Fruit fly (Drosophila melanogaster) whole organism, embryonic: Measurements from ENCODE around the gene CG16972.

Source experiments
- Adf1 ChIP-seq: fragments of 200-800 bp; sonication (Bioruptor generic); IDR thresholded peaks from 2 replicates; pipeline ENCODE4 v1.3.6; 2022; ENCODE audit warnings: missing biosample characterization, missing genetic modification characterization
- BEAF-32 ChIP-seq: fragments of 200-800 bp; sonication (Bioruptor generic); optimal IDR thresholded peaks from 3 replicates; lab custom pipeline; 2017; ENCODE audit warnings: missing biosample characterization, missing genetic modification characterization, mild to moderate bottlenecking, moderate library complexity, missing genetic modification reagents
- Bdp1 ChIP-seq: fragments of 200-800 bp; sonication (Bioruptor generic); optimal IDR thresholded peaks from 3 replicates; lab custom pipeline; 2016; ENCODE audit warnings: missing biosample characterization, missing genetic modification characterization
- Blimp-1 ChIP-seq: fragments of 200-800 bp; sonication (Bioruptor generic); optimal IDR thresholded peaks from 3 replicates; lab custom pipeline; 2018; ENCODE audit warnings: missing biosample characterization, missing genetic modification characterization, mild to moderate bottlenecking, moderate library complexity, missing genetic modification reagents
- CG10147 ChIP-seq: fragments of 200-800 bp; sonication (Bioruptor generic); optimal IDR thresholded peaks from 2 replicates; lab custom pipeline; 2019; ENCODE audit warnings: missing biosample characterization, mild to moderate bottlenecking, missing genetic modification characterization, moderate library complexity
- CG10267 ChIP-seq: fragments of 200-800 bp; sonication (Bioruptor generic); optimal IDR thresholded peaks from 2 replicates; lab custom pipeline; 2018; ENCODE audit warnings: missing biosample characterization, mild to moderate bottlenecking, missing genetic modification characterization, moderate library complexity
- CG10321 ChIP-seq: fragments of 200-800 bp; sonication (Bioruptor generic); IDR thresholded peaks from 2 replicates; pipeline ENCODE4 v1.3.6; 2022; ENCODE audit warnings: missing biosample characterization, missing genetic modification characterization
- CG11504 ChIP-seq: fragments of 200-800 bp; sonication (Bioruptor generic); optimal IDR thresholded peaks from 3 replicates; lab custom pipeline; 2019; ENCODE audit warnings: missing biosample characterization, mild to moderate bottlenecking, missing genetic modification characterization, moderate library complexity
- CG12744 ChIP-seq: fragments of 200-800 bp; sonication (Bioruptor generic); optimal IDR thresholded peaks from 2 replicates; lab custom pipeline; 2016; ENCODE audit warnings: missing biosample characterization, missing genetic modification characterization
- CG14441 ChIP-seq: fragments of 200-800 bp; sonication (Bioruptor generic); IDR thresholded peaks from 2 replicates; pipeline ENCODE4 v1.3.6; 2022; ENCODE audit warnings: missing biosample characterization, missing genetic modification characterization
- CG15514 ChIP-seq: fragments of 200-800 bp; sonication (Bioruptor generic); optimal IDR thresholded peaks from 3 replicates; lab custom pipeline; 2017; ENCODE audit warnings: missing biosample characterization, missing genetic modification characterization, mild to moderate bottlenecking, moderate library complexity, missing genetic modification reagents
- CG15696 ChIP-seq: fragments of 200-800 bp; sonication (Bioruptor generic); optimal IDR thresholded peaks from 2 replicates; lab custom pipeline; 2019; ENCODE audit warnings: missing biosample characterization, mild to moderate bottlenecking, missing genetic modification characterization, moderate library complexity
- CG16863 ChIP-seq: fragments of 200-800 bp; sonication (Bioruptor generic); optimal IDR thresholded peaks from 3 replicates; lab custom pipeline; 2016; ENCODE audit warnings: missing biosample characterization, missing genetic modification characterization
- CG17829 ChIP-seq: fragments of 200-800 bp; optimal IDR thresholded peaks from 2 replicates; lab custom pipeline; 2019; ENCODE audit warnings: missing biosample characterization, mild to moderate bottlenecking, missing genetic modification characterization, moderate library complexity
- CG1832 ChIP-seq: fragments of 200-800 bp; sonication (Bioruptor generic); optimal IDR thresholded peaks from 2 replicates; lab custom pipeline; 2017; ENCODE audit warnings: missing biosample characterization, mild to moderate bottlenecking, missing genetic modification characterization, inconsistent platforms
- CG31441 ChIP-seq: fragments of 200-800 bp; sonication (Bioruptor generic); IDR thresholded peaks from 2 replicates; pipeline ENCODE4 v1.3.6; 2022; ENCODE audit warnings: missing biosample characterization, missing genetic modification characterization
- CG3726 ChIP-seq: fragments of 200-800 bp; sonication (Bioruptor generic); IDR thresholded peaks from 3 replicates; pipeline ENCODE4, ENCODE4 v1.3.6; 2022; ENCODE audit warnings: missing biosample characterization, missing genetic modification characterization
- CG4707 ChIP-seq: fragments of 200-800 bp; sonication (Bioruptor generic); optimal IDR thresholded peaks from 2 replicates; lab custom pipeline; 2018; ENCODE audit warnings: missing biosample characterization, mild to moderate bottlenecking, missing genetic modification characterization, moderate library complexity
- CG4730 ChIP-seq: fragments of 200-800 bp; sonication (Bioruptor generic); IDR thresholded peaks from 2 replicates; pipeline ENCODE4 v1.3.6; 2022; ENCODE audit warnings: missing biosample characterization, missing genetic modification characterization
- CG4854 ChIP-seq: fragments of 200-800 bp; sonication (Bioruptor generic); optimal IDR thresholded peaks from 2 replicates; lab custom pipeline; 2016; ENCODE audit warnings: missing biosample characterization, missing genetic modification characterization, inconsistent platforms
- CG9727 ChIP-seq: fragments of 200-800 bp; sonication (Bioruptor generic); optimal IDR thresholded peaks from 3 replicates; lab custom pipeline; 2017; ENCODE audit warnings: missing biosample characterization, mild to moderate bottlenecking, missing genetic modification characterization
- Dp ChIP-seq: fragments of 200-800 bp; sonication (Bioruptor generic); optimal IDR thresholded peaks from 2 replicates; lab custom pipeline; 2018; ENCODE audit warnings: missing biosample characterization, mild to moderate bottlenecking, missing genetic modification characterization, moderate library complexity
- ERR ChIP-seq: fragments of 200-800 bp; sonication (Bioruptor generic); optimal IDR thresholded peaks from 2 replicates; lab custom pipeline; 2016; ENCODE audit warnings: missing biosample characterization, missing genetic modification characterization
- Ets97D ChIP-seq: fragments of 200-800 bp; sonication (Bioruptor generic); optimal IDR thresholded peaks from 3 replicates; lab custom pipeline; 2016; ENCODE audit warnings: missing biosample characterization, missing genetic modification characterization
- Fer2 ChIP-seq: fragments of 200-800 bp; sonication (Bioruptor generic); optimal IDR thresholded peaks from 2 replicates; lab custom pipeline; 2018; ENCODE audit warnings: missing biosample characterization, mild to moderate bottlenecking, missing genetic modification characterization, moderate library complexity
- Gug ChIP-seq: fragments of 200-800 bp; sonication (Bioruptor generic); IDR thresholded peaks from 4 replicates; pipeline ENCODE4 v1.3.6; 2022; ENCODE audit warnings: missing biosample characterization, missing genetic modification characterization
- Kr ChIP-seq: fragments of 200-800 bp; sonication (Bioruptor generic); optimal IDR thresholded peaks from 2 replicates; lab custom pipeline; 2017; ENCODE audit warnings: missing biosample characterization, mild to moderate bottlenecking, missing genetic modification characterization
- Lhr ChIP-seq: fragments of 200-800 bp; sonication (Bioruptor generic); optimal IDR thresholded peaks from 3 replicates; lab custom pipeline; 2017; ENCODE audit warnings: mild to moderate bottlenecking, missing biosample characterization, missing genetic modification reagents, missing genetic modification characterization
- Lim3 ChIP-seq: fragments of 200-800 bp; sonication (Bioruptor generic); IDR thresholded peaks from 2 replicates; pipeline ENCODE4 v1.3.6; 2022; ENCODE audit warnings: missing biosample characterization, missing genetic modification characterization
- Lpt ChIP-seq: fragments of >200 bp; optimal IDR thresholded peaks from 2 replicates; lab custom pipeline; 2018; ENCODE audit warnings: missing biosample characterization, missing genetic modification characterization
- Optix ChIP-seq: fragments of 200-800 bp; sonication (Bioruptor generic); IDR thresholded peaks from 3 replicates; pipeline ENCODE4 v1.3.6; 2022; ENCODE audit warnings: missing biosample characterization, missing genetic modification characterization
- ato ChIP-seq: fragments of 200-800 bp; sonication (Bioruptor generic); IDR thresholded peaks from 2 replicates; pipeline ENCODE4 v1.3.6; 2022; ENCODE audit warnings: missing biosample characterization, missing genetic modification characterization; ENCODE audit not compliant: partially characterized antibody
- az2 ChIP-seq: fragments of 200-800 bp; sonication (Bioruptor generic); optimal IDR thresholded peaks from 3 replicates; lab custom pipeline; 2016; ENCODE audit warnings: missing biosample characterization, missing genetic modification characterization
- bbx ChIP-seq: fragments of 200-800 bp; sonication (Bioruptor generic); IDR thresholded peaks from 2 replicates; pipeline ENCODE4 v1.3.6; 2022; ENCODE audit warnings: missing biosample characterization, missing genetic modification characterization; ENCODE audit not compliant: partially characterized antibody
- cwo ChIP-seq: fragments of 200-800 bp; sonication (Bioruptor generic); optimal IDR thresholded peaks from 3 replicates; lab custom pipeline; 2017; ENCODE audit warnings: missing biosample characterization, missing genetic modification characterization, mild to moderate bottlenecking, moderate library complexity, missing genetic modification reagents
- da ChIP-seq: fragments of 200-800 bp; sonication (Bioruptor generic); optimal IDR thresholded peaks from 2 replicates; lab custom pipeline; 2016; ENCODE audit warnings: missing biosample characterization, missing genetic modification characterization
- dmrt99B ChIP-seq: fragments of 200-800 bp; sonication (Bioruptor generic); optimal IDR thresholded peaks from 2 replicates; lab custom pipeline; 2018; ENCODE audit warnings: missing biosample characterization, mild to moderate bottlenecking, missing genetic modification characterization, moderate library complexity
- en ChIP-seq: fragments of 200-800 bp; sonication (Bioruptor generic); optimal IDR thresholded peaks from 2 replicates; lab custom pipeline; 2016; ENCODE audit warnings: missing biosample characterization, missing genetic modification characterization
- gce ChIP-seq: fragments of 200-800 bp; sonication (Bioruptor generic); IDR thresholded peaks from 3 replicates; pipeline ENCODE4 v1.3.6; 2022; ENCODE audit warnings: missing biosample characterization, missing genetic modification characterization
- gem ChIP-seq: fragments of 200-800 bp; sonication (Bioruptor generic); optimal IDR thresholded peaks from 2 replicates; lab custom pipeline; 2019; ENCODE audit warnings: missing biosample characterization, mild to moderate bottlenecking, missing genetic modification characterization, moderate library complexity
- jing ChIP-seq: fragments of 200-800 bp; sonication (Bioruptor generic); optimal IDR thresholded peaks from 2 replicates; lab custom pipeline; 2018; ENCODE audit warnings: missing biosample characterization, mild to moderate bottlenecking, missing genetic modification characterization
- maf-S ChIP-seq: fragments of 200-800 bp; sonication (Bioruptor generic); optimal IDR thresholded peaks from 2 replicates; lab custom pipeline; 2016; ENCODE audit warnings: missing biosample characterization, missing genetic modification characterization
- pfk ChIP-seq: fragments of 200-800 bp; sonication (Bioruptor generic); optimal IDR thresholded peaks from 2 replicates; lab custom pipeline; 2018; ENCODE audit warnings: missing biosample characterization, mild to moderate bottlenecking, missing genetic modification characterization, moderate library complexity
- phol ChIP-seq: fragments of 200-800 bp; sonication (Bioruptor generic); optimal IDR thresholded peaks from 3 replicates; lab custom pipeline; 2018; ENCODE audit warnings: missing biosample characterization, mild to moderate bottlenecking, missing genetic modification characterization, moderate library complexity
- sd ChIP-seq: fragments of 200-800 bp; sonication (Bioruptor generic); optimal IDR thresholded peaks from 3 replicates; lab custom pipeline; 2018; ENCODE audit warnings: missing biosample characterization, mild to moderate bottlenecking, missing genetic modification characterization, moderate library complexity
- sima ChIP-seq: fragments of 200-800 bp; sonication (Bioruptor generic); optimal IDR thresholded peaks from 2 replicates; lab custom pipeline; 2016; ENCODE audit warnings: missing biosample characterization, missing genetic modification characterization
- sr ChIP-seq: fragments of 200-800 bp; sonication (Bioruptor generic); IDR thresholded peaks from 3 replicates; pipeline ENCODE4 v1.3.6; 2022; ENCODE audit warnings: missing biosample characterization, missing genetic modification characterization
- unc-4 ChIP-seq: fragments of 200-800 bp; sonication (Bioruptor generic); IDR thresholded peaks from 2 replicates; pipeline ENCODE4 v1.3.6; 2022; ENCODE audit warnings: missing biosample characterization, missing genetic modification characterization; ENCODE audit not compliant: partially characterized antibody
- vnd ChIP-seq: fragments of 200-800 bp; sonication (Bioruptor generic); IDR thresholded peaks from 3 replicates; pipeline ENCODE4 v1.3.6; 2022; ENCODE audit warnings: missing biosample characterization, missing genetic modification characterization; ENCODE audit not compliant: partially characterized antibody

Gene CG16972

dm6 chr2L:13203437-13204137 is 492 bp upstream of the CG16972 start, which contains the start of gene Pect (continued):
- TF ChIP-seq CG17829 (tag; lab: Kevin White, UChicago), result peak; percentile 14
- peak; percentile 60 for TF ChIP-seq unc-4 (GFP tag; lab: Robert Waterston, UW)
- TF ChIP-seq en (GFP tag; lab: Kevin White, UChicago), result no peak
- TF ChIP-seq sr (GFP tag; lab: Robert Waterston, UW), result no peak
- TF ChIP-seq Lim3 (GFP tag; lab: Robert Waterston, UW), result no peak
- TF ChIP-seq az2 (GFP tag; lab: Kevin White, UChicago), result no peak
- peak; percentile 98 for TF ChIP-seq CG15514 (GFP tag; lab: Kevin White, UChicago)
- TF ChIP-seq CG4854 (GFP tag; lab: Kevin White, UChicago), result no peak
- TF ChIP-seq Lhr (GFP tag; lab: Kevin White, UChicago), result peak; percentile 60
- TF ChIP-seq Lpt (GFP tag; lab: Kevin White, UChicago), result no peak
- peak; percentile 10 for TF ChIP-seq Dp (GFP tag; lab: Kevin White, UChicago)
- peak; percentile 5 for TF ChIP-seq pfk (GFP tag; lab: Kevin White, UChicago)
- no peak for TF ChIP-seq CG1832 (GFP tag; lab: Kevin White, UChicago)
- peak; percentile 49 for TF ChIP-seq bbx (GFP tag; lab: Robert Waterston, UW)
- TF ChIP-seq gem, result no peak
- TF ChIP-seq BEAF-32 (GFP tag; lab: Kevin White, UChicago), result peak; percentile 83
- TF ChIP-seq CG15696, result no peak
- no peak for TF ChIP-seq jing (GFP tag; lab: Kevin White, UChicago)
- TF ChIP-seq CG11504 (tag; lab: Kevin White, UChicago), result no peak
- TF ChIP-seq CG10147 (GFP tag; lab: Kevin White, UChicago), result no peak
- TF ChIP-seq ERR (GFP tag; lab: Kevin White, UChicago), result peak; percentile 7
- no peak for TF ChIP-seq CG10321
- no peak for TF ChIP-seq CG3726
- TF ChIP-seq sima (GFP tag; lab: Kevin White, UChicago), result no peak
- peak; percentile 60 for TF ChIP-seq CG10267 (tag; lab: Kevin White, UChicago)
- peak; percentile 28; the same call in 1 of the 2 replicates for TF ChIP-seq ato
- no peak for TF ChIP-seq Optix (GFP tag; lab: Robert Waterston, UW)
- TF ChIP-seq CG12744 (GFP tag; lab: Kevin White, UChicago), result no peak
- no peak for TF ChIP-seq CG14441 (GFP tag; lab: Robert Waterston, UW)
- TF ChIP-seq gce (GFP tag; lab: Robert Waterston, UW), result no peak
- no peak for TF ChIP-seq CG4730 (GFP tag; lab: Robert Waterston, UW)
- no peak for TF ChIP-seq CG16863 (GFP tag; lab: Kevin White, UChicago)
- no peak for TF ChIP-seq Fer2 (tag; lab: Kevin White, UChicago)
- TF ChIP-seq da, result no peak
- peak; percentile 40; the same call in 1 of the 3 replicates for TF ChIP-seq vnd (GFP tag; lab: Robert Waterston, UW)
- peak; percentile 29 for TF ChIP-seq Adf1 (GFP tag; lab: Robert Waterston, UW)
- peak; percentile 57 for TF ChIP-seq cwo (GFP tag; lab: Kevin White, UChicago)
- no peak for TF ChIP-seq CG31441 (GFP tag; lab: Robert Waterston, UW)
- no peak for TF ChIP-seq Gug
- no peak for TF ChIP-seq Kr (GFP tag; lab: Kevin White, UChicago)
- TF ChIP-seq dmrt99B, result no peak
- no peak for TF ChIP-seq Blimp-1
- TF ChIP-seq sd, result no peak
- TF ChIP-seq maf-S (GFP tag; lab: Kevin White, UChicago), result no peak
- TF ChIP-seq CG9727 (GFP tag; lab: Kevin White, UChicago), result peak; percentile 37
- no peak for TF ChIP-seq Ets97D (GFP tag; lab: Kevin White, UChicago)
- peak; percentile 63 for TF ChIP-seq phol (tag; lab: Kevin White, UChicago)
- peak; percentile 44 for TF ChIP-seq CG4707
- no peak for TF ChIP-seq Bdp1 (GFP tag; lab: Kevin White, UChicago)
